Worm (Caenorhabditis elegans): Measurements from ENCODE around the gene cwc-15.

Gene cwc-15

ce11 chrV:16042743-16043014, 19.5 kb downstream of the cwc-15 start:
- TF ChIP-seq ceh-24 (tag; optimal IDR thresholded peaks at IDR 0.05) (no peak), rnt-1 (tag; optimal IDR thresholded peaks at IDR 0.05) (no peak), ttx-3 (tag; optimal IDR thresholded peaks at IDR 0.05) (no peak), nfya-1 (tag; optimal IDR thresholded peaks at IDR 0.05) (no peak), pat-9 (tag; optimal IDR thresholded peaks at IDR 0.05) (no peak), K09A11.1 (tag; optimal IDR thresholded peaks at IDR 0.05; ENCODE audit: insufficient read depth) (no peak), hlh-8 (tag; optimal IDR thresholded peaks at IDR 0.05) (no peak), sox-4 (tag; optimal IDR thresholded peaks at IDR 0.05) (no peak), ceh-48 (tag; optimal IDR thresholded peaks at IDR 0.05) (no peak), pag-3 (tag; optimal IDR thresholded peaks at IDR 0.05; ENCODE audit: borderline replicate concordance) (no peak), fax-1 (tag; optimal IDR thresholded peaks at IDR 0.05) (no peak), gmeb-2 (tag; optimal IDR thresholded peaks at IDR 0.05) (no peak), ceh-22 (tag; optimal IDR thresholded peaks at IDR 0.05) (no peak), madf-2 (tag; optimal IDR thresholded peaks at IDR 0.05) (no peak), che-1 (tag; optimal IDR thresholded peaks at IDR 0.05) (no peak), hlh-13 (GFP tag; optimal IDR thresholded peaks at IDR 0.05) (no peak), npax-4 (tag; optimal IDR thresholded peaks at IDR 0.05) (no peak), hlh-6 (tag; optimal IDR thresholded peaks at IDR 0.05) (no peak), odd-2 (tag; optimal IDR thresholded peaks at IDR 0.05) (no peak), T23F11.4 (GFP tag; optimal IDR thresholded peaks at IDR 0.05) (no peak)

- TF ChIP-seq fkh-6 (tag; optimal IDR thresholded peaks at IDR 0.05), result no peak
- TF ChIP-seq nhr-232 (tag; optimal IDR thresholded peaks at IDR 0.05), result no peak
- no peak for TF ChIP-seq ceh-31 (tag; optimal IDR thresholded peaks at IDR 0.05)
- TF ChIP-seq madf-2 (tag; optimal IDR thresholded peaks at IDR 0.05), result no peak
- TF ChIP-seq ceh-2 (tag; optimal IDR thresholded peaks at IDR 0.05), result no peak
- TF ChIP-seq C08G9.2 (tag; optimal IDR thresholded peaks at IDR 0.05), result no peak
- no peak for TF ChIP-seq pax-1 (tag; optimal IDR thresholded peaks at IDR 0.05)
- no peak for TF ChIP-seq unc-3 (GFP tag; conservative IDR thresholded peaks at IDR 0.05)
- TF ChIP-seq unc-3 (tag; optimal IDR thresholded peaks at IDR 0.05), result no peak
- TF ChIP-seq pros-1 (tag; optimal IDR thresholded peaks at IDR 0.05), result no peak
- TF ChIP-seq mec-3 (tag; optimal IDR thresholded peaks at IDR 0.05; ENCODE audit: borderline replicate concordance), result no peak
- no peak for TF ChIP-seq zip-5 (tag; optimal IDR thresholded peaks at IDR 0.05)
These were observed 20.5 kb downstream of the cwc-15 start for ce11 chrV:16043686-16044085.

- TF ChIP-seq K02D7.2 (tag; optimal IDR thresholded peaks at IDR 0.05) (no peak), ceh-22 (tag; optimal IDR thresholded peaks at IDR 0.05) (no peak), ama-1 (optimal IDR thresholded peaks at IDR 0.05) (no peak), elt-2 (tag; optimal IDR thresholded peaks at IDR 0.05) (peak; percentile 75), dmd-4 (tag; optimal IDR thresholded peaks at IDR 0.05; ENCODE audit: borderline replicate concordance) (no peak), pqm-1 (tag; optimal IDR thresholded peaks at IDR 0.05) (peak; percentile 0)
These were observed 22.7 kb downstream of the cwc-15 start, which contains the start of gene T10C6.15 for ce11 chrV:16045837-16046236. T10C6.15 (minus strand) TSS chrV:16045940.

ce11 chrV:16046573-16046972, 23.4 kb downstream of the cwc-15 start, which contains the start of gene ZK285.2:
ZK285.2 (plus strand) TSS chrV:16046873.
- no peak for TF ChIP-seq dve-1 (tag; optimal IDR thresholded peaks at IDR 0.05)
- TF ChIP-seq ceh-48 (tag; optimal IDR thresholded peaks at IDR 0.05), result no peak
- TF ChIP-seq hlh-30 (tag; optimal IDR thresholded peaks at IDR 0.05; ENCODE audit: insufficient read depth), result no peak

Measured in whole organism, late embryonic.